Worm (Caenorhabditis elegans): Measurements from ENCODE around the gene fbxa-137.

DNA sequence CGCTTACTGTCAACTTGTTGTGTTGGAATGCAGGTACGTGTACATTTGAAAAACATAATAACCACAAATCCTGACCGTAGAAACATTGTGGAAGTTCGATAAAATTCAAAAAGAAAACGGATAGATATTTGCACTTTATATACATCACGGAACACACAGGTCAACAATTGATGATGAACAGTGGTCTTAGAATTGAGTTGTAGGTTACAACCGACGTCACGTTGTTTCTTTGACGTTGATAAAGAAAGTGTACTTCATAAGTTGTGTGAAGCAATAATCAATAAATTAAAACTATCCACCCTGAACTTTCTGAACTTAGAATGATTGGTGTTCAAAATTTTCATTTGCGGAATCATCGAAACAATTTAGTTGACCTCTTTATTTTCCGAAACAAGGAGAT, 6.9 kb upstream of the fbxa-137 start, which contains the start of gene Y5H2A.1:
- TF ChIP-seq snpc-4 (tag; optimal IDR thresholded peaks at IDR 0.05), result no peak
- TF ChIP-seq zag-1 (tag; optimal IDR thresholded peaks at IDR 0.05), result no peak
- no peak for TF ChIP-seq lin-11 (tag; optimal IDR thresholded peaks at IDR 0.05)
- TF ChIP-seq blmp-1 (tag; optimal IDR thresholded peaks at IDR 0.05; ENCODE audit: insufficient read depth), result no peak
- no peak for TF ChIP-seq unc-62 (GFP tag; optimal IDR thresholded peaks at IDR 0.05)
